Worm (Caenorhabditis elegans) whole organism, L3 larva: ENCODE results near the gene gpc-1.

ENCODE experiments used
- R02D3.7 ChIP-seq: fragments of 150-350 bp; optimal IDR thresholded peaks from 2 replicates; lab custom pipeline; 2014; ENCODE audit warnings: missing biosample characterization, missing genetic modification characterization
- ZK546.5 ChIP-seq: sonication (generic microtip); optimal IDR thresholded peaks from 2 replicates; lab custom pipeline; 2017; ENCODE audit warnings: missing biosample characterization, missing genetic modification characterization
- aly-2 ChIP-seq: fragments of 150-350 bp; optimal IDR thresholded peaks from 2 replicates; lab custom pipeline; 2014; ENCODE audit warnings: missing biosample characterization, missing genetic modification characterization
- ama-1 ChIP-seq: fragments of 150-350 bp; optimal IDR thresholded peaks from 2 replicates; lab custom pipeline; 2018
- ceh-16 ChIP-seq: sonication (generic microtip); optimal IDR thresholded peaks from 2 replicates; lab custom pipeline; 2017; ENCODE audit warnings: missing biosample characterization, missing genetic modification characterization
- ceh-28 ChIP-seq: fragments of 150-350 bp; optimal IDR thresholded peaks from 2 replicates; lab custom pipeline; 2014; ENCODE audit warnings: missing biosample characterization, missing genetic modification reagents, missing genetic modification characterization
- ceh-82 ChIP-seq: fragments of 150-350 bp; optimal IDR thresholded peaks from 2 replicates; lab custom pipeline; 2014; ENCODE audit warnings: missing biosample characterization, missing genetic modification characterization
- ceh-9 ChIP-seq: sonication (generic microtip); optimal IDR thresholded peaks from 2 replicates; lab custom pipeline; 2018; ENCODE audit warnings: missing biosample characterization, missing genetic modification characterization
- daf-12 ChIP-seq: fragments of 150-350 bp; optimal IDR thresholded peaks from 2 replicates; lab custom pipeline; 2014; ENCODE audit warnings: missing biosample characterization, missing genetic modification reagents, missing genetic modification characterization
- egl-27 ChIP-seq: sonication (generic microtip); optimal IDR thresholded peaks from 4 replicates; lab custom pipeline; 2017; ENCODE audit warnings: missing biosample characterization, missing genetic modification reagents, missing genetic modification characterization
- egl-5 ChIP-seq: fragments of 150-350 bp; optimal IDR thresholded peaks from 2 replicates; lab custom pipeline; 2017; ENCODE audit warnings: missing biosample characterization, missing genetic modification reagents, missing genetic modification characterization, inconsistent platforms
- elt-1 ChIP-seq: fragments of 150-350 bp; optimal IDR thresholded peaks from 2 replicates; lab custom pipeline; 2014; ENCODE audit warnings: missing biosample characterization, missing genetic modification characterization
- elt-2 ChIP-seq: sonication (generic microtip); optimal IDR thresholded peaks from 2 replicates; lab custom pipeline; 2016; ENCODE audit warnings: missing genetic modification reagents, mild to moderate bottlenecking, missing genetic modification characterization, missing compliant biosample characterization
- elt-3 ChIP-seq, 3 experiments: fragments of 150-350 bp in 1 of 3; sonication (generic microtip) in 2 of 3; optimal IDR thresholded peaks; 2 replicates in 2 of 3; 4 replicates in 1 of 3; lab custom pipeline; 2014 to 2017; ENCODE audit warnings: missing biosample characterization in 3 of 3, missing genetic modification characterization in 3 of 3
- eor-1 ChIP-seq, 2 experiments: fragments of 150-350 bp; optimal IDR thresholded peaks; 2 replicates each; lab custom pipeline; 2014 to 2018; ENCODE audit warnings: missing biosample characterization in 2 of 2, missing genetic modification characterization in 2 of 2
- fkh-10 ChIP-seq: sonication (generic microtip); optimal IDR thresholded peaks from 2 replicates; lab custom pipeline; 2017; ENCODE audit warnings: missing biosample characterization, missing genetic modification reagents, missing genetic modification characterization
- fkh-2 ChIP-seq: fragments of 150-350 bp; optimal IDR thresholded peaks from 2 replicates; lab custom pipeline; 2014; ENCODE audit warnings: missing biosample characterization, missing genetic modification reagents, missing genetic modification characterization
- fos-1 ChIP-seq: fragments of 150-350 bp; optimal IDR thresholded peaks from 2 replicates; lab custom pipeline; 2014; ENCODE audit warnings: missing biosample characterization, missing genetic modification characterization
- hmg-11 ChIP-seq: sonication (generic microtip); optimal IDR thresholded peaks from 2 replicates; lab custom pipeline; 2016; ENCODE audit warnings: missing genetic modification characterization, missing compliant biosample characterization
- jun-1 ChIP-seq: fragments of 150-350 bp; optimal IDR thresholded peaks from 2 replicates; lab custom pipeline; 2014; ENCODE audit warnings: missing biosample characterization, missing genetic modification reagents, missing genetic modification characterization
- lin-15B ChIP-seq: fragments of 150-350 bp; optimal IDR thresholded peaks from 2 replicates; lab custom pipeline; 2014; ENCODE audit warnings: missing biosample characterization, missing genetic modification characterization
- lin-39 ChIP-seq: fragments of 150-350 bp; optimal IDR thresholded peaks from 2 replicates; lab custom pipeline; 2018; ENCODE audit warnings: missing biosample characterization, missing genetic modification reagents, missing genetic modification characterization
- lsy-12 ChIP-seq: sonication (generic microtip); optimal IDR thresholded peaks from 2 replicates; lab custom pipeline; 2016; ENCODE audit warnings: mild to moderate bottlenecking, missing genetic modification characterization, missing compliant biosample characterization
- mdl-1 ChIP-seq: fragments of 150-350 bp; optimal IDR thresholded peaks from 2 replicates; lab custom pipeline; 2014; ENCODE audit warnings: missing biosample characterization, missing genetic modification characterization
- mml-1 ChIP-seq: fragments of 150-350 bp; sonication (generic microtip); optimal IDR thresholded peaks from 3 replicates; lab custom pipeline; 2014; ENCODE audit warnings: missing biosample characterization, missing genetic modification characterization
- nfya-1 ChIP-seq: sonication (generic microtip); optimal IDR thresholded peaks from 2 replicates; lab custom pipeline; 2017; ENCODE audit warnings: missing genetic modification characterization, mild to moderate bottlenecking, missing compliant biosample characterization, antibody characterized with exemption, moderate library complexity; ENCODE audit not compliant: insufficient read depth
- nhr-11 ChIP-seq: fragments of 150-350 bp; optimal IDR thresholded peaks from 2 replicates; lab custom pipeline; 2014; ENCODE audit warnings: missing biosample characterization, missing genetic modification characterization
- nhr-12 ChIP-seq: fragments of 150-350 bp; optimal IDR thresholded peaks from 2 replicates; lab custom pipeline; 2014; ENCODE audit warnings: missing biosample characterization, missing genetic modification characterization
- nhr-23 ChIP-seq: fragments of 150-350 bp; optimal IDR thresholded peaks from 2 replicates; lab custom pipeline; 2014; ENCODE audit warnings: missing biosample characterization, missing genetic modification reagents, missing genetic modification characterization
- nhr-237 ChIP-seq: fragments of 150-350 bp; optimal IDR thresholded peaks from 2 replicates; lab custom pipeline; 2014; ENCODE audit warnings: missing biosample characterization, missing genetic modification characterization
- nhr-25 ChIP-seq: sonication (generic microtip); optimal IDR thresholded peaks from 2 replicates; lab custom pipeline; 2017; ENCODE audit warnings: missing biosample characterization, missing genetic modification characterization
- nhr-28 ChIP-seq: fragments of 150-350 bp; optimal IDR thresholded peaks from 2 replicates; lab custom pipeline; 2014; ENCODE audit warnings: missing biosample characterization, missing genetic modification characterization
- nhr-43 ChIP-seq: sonication (generic microtip); optimal IDR thresholded peaks from 2 replicates; lab custom pipeline; 2016; ENCODE audit warnings: mild to moderate bottlenecking, missing genetic modification characterization, missing compliant biosample characterization; ENCODE audit not compliant: poor library complexity, severe bottlenecking
- nhr-67 ChIP-seq: fragments of 150-350 bp; optimal IDR thresholded peaks from 2 replicates; lab custom pipeline; 2014; ENCODE audit warnings: missing biosample characterization, missing genetic modification characterization
- nhr-76 ChIP-seq: fragments of 150-350 bp; sonication (generic microtip); optimal IDR thresholded peaks from 5 replicates; lab custom pipeline; 2014; ENCODE audit warnings: missing biosample characterization, missing genetic modification characterization
- nhr-77 ChIP-seq: fragments of 150-350 bp; optimal IDR thresholded peaks from 2 replicates; lab custom pipeline; 2014; ENCODE audit warnings: missing biosample characterization, missing genetic modification characterization
- pha-4 ChIP-seq: fragments of 150-350 bp; optimal IDR thresholded peaks from 2 replicates; lab custom pipeline; 2014; ENCODE audit warnings: missing biosample characterization, missing genetic modification reagents, missing genetic modification characterization
- pqm-1 ChIP-seq: fragments of 150-350 bp; optimal IDR thresholded peaks from 2 replicates; lab custom pipeline; 2017; ENCODE audit warnings: missing biosample characterization, missing genetic modification characterization, inconsistent platforms
- sea-2 ChIP-seq: fragments of 150-350 bp; sonication (generic microtip); optimal IDR thresholded peaks from 4 replicates; lab custom pipeline; 2014; ENCODE audit warnings: missing biosample characterization, missing genetic modification reagents, missing genetic modification characterization
- skn-1 ChIP-seq: fragments of 150-350 bp; optimal IDR thresholded peaks from 2 replicates; lab custom pipeline; 2014; ENCODE audit warnings: missing biosample characterization, missing genetic modification characterization
- snpc-4 ChIP-seq: fragments of 150-350 bp; optimal IDR thresholded peaks from 2 replicates; lab custom pipeline; 2014; ENCODE audit warnings: missing biosample characterization, missing genetic modification characterization
- tbx-2 ChIP-seq: sonication (generic microtip); optimal IDR thresholded peaks from 2 replicates; lab custom pipeline; 2016; ENCODE audit warnings: mild to moderate bottlenecking, missing genetic modification characterization, missing compliant biosample characterization
- unc-39 ChIP-seq: sonication (generic microtip); optimal IDR thresholded peaks from 4 replicates; lab custom pipeline; 2017; ENCODE audit warnings: missing biosample characterization, missing genetic modification characterization
- unc-62 ChIP-seq: fragments of 150-350 bp; sonication (generic microtip); optimal IDR thresholded peaks from 4 replicates; lab custom pipeline; 2014; ENCODE audit warnings: missing biosample characterization, missing genetic modification reagents, missing genetic modification characterization
- zag-1 ChIP-seq: fragments of 150-350 bp; optimal IDR thresholded peaks from 2 replicates; lab custom pipeline; 2014; ENCODE audit warnings: missing biosample characterization, missing genetic modification characterization
- ztf-11 ChIP-seq: fragments of 150-350 bp; optimal IDR thresholded peaks from 2 replicates; lab custom pipeline; 2014; ENCODE audit warnings: missing biosample characterization, missing genetic modification characterization
- ztf-4 ChIP-seq: fragments of 150-350 bp; optimal IDR thresholded peaks from 2 replicates; lab custom pipeline; 2014; ENCODE audit warnings: missing biosample characterization, missing genetic modification characterization

Gene gpc-1

DNA sequence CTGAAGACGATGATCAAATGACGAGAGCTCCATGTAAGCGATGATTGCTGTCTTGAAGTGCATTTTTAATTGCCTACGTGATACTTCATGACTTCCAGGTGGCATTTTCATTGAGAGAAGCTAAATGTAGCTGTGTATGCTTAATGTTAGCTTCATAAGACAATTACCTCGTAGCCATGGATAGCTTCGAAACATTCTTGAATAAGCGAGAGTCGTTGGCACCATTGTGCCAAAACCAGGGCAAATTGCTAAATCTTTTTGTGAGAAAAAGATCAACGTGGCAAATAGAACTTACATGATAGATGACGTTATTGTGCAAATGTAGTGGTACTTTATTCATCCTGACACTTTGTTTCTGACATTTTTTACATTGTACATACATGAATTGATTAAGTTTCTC is 21.5 kb downstream of the gpc-1 start:
- TF ChIP-seq zag-1 (tag; lab: Kevin White, UChicago) (no peak), elt-3 (tag; optimal IDR thresholded peaks at IDR 0.05; lab: Kevin White, UChicago) (no peak), mdl-1 (no peak), snpc-4 (tag; lab: Kevin White, UChicago) (no peak), egl-27 (tag; lab: Kevin White, UChicago) (no peak), elt-2 (tag; lab: Kevin White, UChicago) (no peak), fos-1 (no peak), nhr-43 (tag; lab: Kevin White, UChicago) (no peak), ZK546.5 (no peak), nhr-76 (tag; lab: Kevin White, UChicago) (no peak), nhr-12 (no peak), nhr-237 (no peak), nhr-67 (tag; lab: Kevin White, UChicago) (no peak), aly-2 (no peak), ztf-11 (tag; lab: Kevin White, UChicago) (no peak)

DNA sequence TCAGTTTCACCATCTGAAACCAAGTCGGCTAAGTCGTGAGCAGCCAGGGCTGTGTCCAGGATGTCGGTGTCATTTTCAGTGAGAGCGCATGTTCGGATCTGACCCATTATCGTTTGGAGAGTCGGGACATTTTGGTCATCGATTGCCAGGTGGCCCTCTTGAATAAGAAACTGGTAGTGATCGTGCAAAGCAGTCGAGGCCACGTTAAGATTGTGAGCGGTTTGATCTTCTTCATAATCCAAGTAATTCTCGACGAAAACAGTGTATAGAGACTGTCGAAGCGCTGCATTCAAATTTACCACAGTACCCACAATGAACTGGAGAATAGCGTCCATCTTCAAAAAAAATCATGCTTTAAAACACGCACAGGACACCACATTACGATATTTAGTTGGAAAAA is 22.3 kb downstream of the gpc-1 start, which contains the start of gene T14G8.6:
Gene T14G8.6, minus strand, starts transcription at position 338 of the 400 bp plus-strand sequence.
- no peak for TF ChIP-seq nhr-77 (tag; lab: Kevin White, UChicago)
- TF ChIP-seq ama-1 (lab: Kevin White, UChicago): no peak
- TF ChIP-seq egl-5 (tag; lab: Kevin White, UChicago): no peak
- no peak for TF ChIP-seq unc-39 (tag; lab: Kevin White, UChicago)
- no peak for TF ChIP-seq hmg-11
- TF ChIP-seq ztf-11 (tag; lab: Kevin White, UChicago): no peak
- TF ChIP-seq, all 47 proteins: peak for 0

DNA sequence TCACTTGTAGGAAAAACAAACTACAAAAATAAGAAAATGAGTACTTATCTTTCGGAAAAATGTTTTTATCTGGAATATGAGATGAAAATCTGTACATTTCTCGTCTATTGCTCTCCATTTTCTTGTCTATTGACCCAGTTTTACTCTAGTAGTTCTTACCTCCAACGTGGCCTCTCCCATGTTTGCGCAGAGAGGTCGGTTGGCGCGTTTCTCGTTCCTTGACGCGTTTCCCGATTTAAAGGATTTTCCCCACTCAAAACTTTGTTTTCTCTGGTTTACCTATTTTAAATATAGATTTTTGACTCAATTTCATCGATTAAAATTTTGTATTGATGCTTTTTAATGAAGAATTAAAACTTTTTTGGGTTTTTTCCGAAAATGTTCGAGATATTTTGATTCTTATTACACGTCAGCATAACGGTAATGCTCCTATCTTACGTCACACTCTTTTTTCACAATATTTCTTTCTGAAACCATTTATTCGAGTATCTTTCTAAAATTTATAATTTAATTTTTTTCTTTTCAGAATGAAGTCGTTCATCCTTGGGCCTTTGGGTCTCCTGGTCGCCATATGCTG is 24.0 kb downstream of the gpc-1 start, which contains the start of gene T14G8.3:
Gene T14G8.3, plus strand, starts transcription at position 527 of the 577 bp plus-strand sequence.
- TF ChIP-seq aly-2: no peak
- TF ChIP-seq tbx-2 (tag; lab: Kevin White, UChicago): no peak
- TF ChIP-seq mml-1 (tag; lab: Kevin White, UChicago): no peak
- no peak for TF ChIP-seq nhr-43 (tag; lab: Kevin White, UChicago)
- no peak for TF ChIP-seq eor-1 (tag; optimal IDR thresholded peaks at IDR 0.05; lab: Kevin White, UChicago)
- no peak for TF ChIP-seq ztf-11 (tag; lab: Kevin White, UChicago)
- no peak for TF ChIP-seq ceh-82 (tag; lab: Kevin White, UChicago)
- TF ChIP-seq nhr-12: no peak
- TF ChIP-seq fkh-10 (GFP tag; lab: Kevin White, UChicago): no peak
- no peak for TF ChIP-seq ceh-16 (tag; lab: Kevin White, UChicago)
- no peak for TF ChIP-seq ztf-4 (tag; lab: Kevin White, UChicago)
- no peak for TF ChIP-seq nhr-77 (tag; lab: Kevin White, UChicago)
- TF ChIP-seq lin-15B (tag; lab: Kevin White, UChicago): peak; percentile 40
- TF ChIP-seq mdl-1: no peak
- no peak for TF ChIP-seq lsy-12 (tag; lab: Kevin White, UChicago)
- peak; percentile 53 for TF ChIP-seq nfya-1 (tag; lab: Kevin White, UChicago)
- TF ChIP-seq fkh-2 (tag; lab: Kevin White, UChicago): no peak
- TF ChIP-seq nhr-11: no peak
- no peak for TF ChIP-seq zag-1 (tag; lab: Kevin White, UChicago)
- TF ChIP-seq nhr-28 (tag; lab: Kevin White, UChicago): no peak
- no peak for TF ChIP-seq ceh-9 (tag; lab: Kevin White, UChicago)
- TF ChIP-seq nhr-25 (tag; lab: Kevin White, UChicago): peak; percentile 38
- TF ChIP-seq egl-5 (tag; lab: Kevin White, UChicago): no peak
- no peak for TF ChIP-seq ama-1 (lab: Kevin White, UChicago)
- TF ChIP-seq fos-1: no peak
- TF ChIP-seq unc-62 (GFP tag; lab: Kevin White, UChicago): no peak
- no peak for TF ChIP-seq nhr-76 (tag; lab: Kevin White, UChicago)
- TF ChIP-seq R02D3.7: no peak
- TF ChIP-seq unc-39 (tag; lab: Kevin White, UChicago): no peak
- no peak for TF ChIP-seq nhr-237
- TF ChIP-seq egl-27 (tag; lab: Kevin White, UChicago): no peak
- TF ChIP-seq pqm-1: no peak
- TF ChIP-seq elt-2 (tag; lab: Kevin White, UChicago): peak; percentile 48
- TF ChIP-seq snpc-4 (tag; lab: Kevin White, UChicago): no peak
- TF ChIP-seq nhr-67 (tag; lab: Kevin White, UChicago): no peak
- no peak for TF ChIP-seq jun-1 (tag; lab: Kevin White, UChicago)
- no peak for TF ChIP-seq elt-3 (tag; optimal IDR thresholded peaks at IDR 0.05; lab: Kevin White, UChicago)
- no peak for TF ChIP-seq elt-1
- TF ChIP-seq ceh-28 (tag; lab: Kevin White, UChicago): peak; percentile 12
- no peak for TF ChIP-seq daf-12 (tag; lab: Kevin White, UChicago)
- TF ChIP-seq sea-2 (GFP tag; lab: Kevin White, UChicago): no peak
- peak; percentile 95 for TF ChIP-seq nhr-23
- no peak for TF ChIP-seq skn-1 (tag; lab: Kevin White, UChicago)
- TF ChIP-seq lin-39: no peak
- no peak for TF ChIP-seq ZK546.5
- peak; percentile 88 for TF ChIP-seq pha-4 (tag; lab: Kevin White, UChicago)
- TF ChIP-seq hmg-11: peak; percentile 48
